Worm (Caenorhabditis elegans): Measurements from ENCODE around the gene Y55F3AM.13.
A peak's percentile ranks its signal among the peaks of the same experiment; 100 is the strongest.

The Y55F3AM.13 gene

ce11 chrIV:1040537-1040936, 15.6 kb downstream of the Y55F3AM.13 start:
- no peak for TF ChIP-seq F16B12.6 (tag; optimal IDR thresholded peaks at IDR 0.05)
- no peak for TF ChIP-seq lin-13 (GFP tag; optimal IDR thresholded peaks at IDR 0.05)
- no peak for TF ChIP-seq swsn-7 (tag; optimal IDR thresholded peaks at IDR 0.05)
- no peak for TF ChIP-seq lsy-2 (tag; optimal IDR thresholded peaks at IDR 0.05)
- no peak for TF ChIP-seq ceh-90 (tag; optimal IDR thresholded peaks at IDR 0.05)
- TF ChIP-seq sptf-1 (tag; optimal IDR thresholded peaks at IDR 0.05): no peak
- TF ChIP-seq rnt-1 (tag; optimal IDR thresholded peaks at IDR 0.05): no peak
- no peak for TF ChIP-seq mep-1 (tag; optimal IDR thresholded peaks at IDR 0.05)
- TF ChIP-seq lin-14 (GFP tag; optimal IDR thresholded peaks at IDR 0.05): no peak
- no peak for TF ChIP-seq C16A3.4 (tag; optimal IDR thresholded peaks at IDR 0.05)
- no peak for TF ChIP-seq isw-1 (GFP tag; IDR thresholded peaks at IDR 0.05)
- TF ChIP-seq lin-15B (tag; optimal IDR thresholded peaks at IDR 0.05): no peak
- no peak for TF ChIP-seq nhr-77 (tag; optimal IDR thresholded peaks at IDR 0.05)
- TF ChIP-seq nhr-237 (tag; optimal IDR thresholded peaks at IDR 0.05): no peak
- TF ChIP-seq nhr-84 (tag; optimal IDR thresholded peaks at IDR 0.05): no peak

DNA sequence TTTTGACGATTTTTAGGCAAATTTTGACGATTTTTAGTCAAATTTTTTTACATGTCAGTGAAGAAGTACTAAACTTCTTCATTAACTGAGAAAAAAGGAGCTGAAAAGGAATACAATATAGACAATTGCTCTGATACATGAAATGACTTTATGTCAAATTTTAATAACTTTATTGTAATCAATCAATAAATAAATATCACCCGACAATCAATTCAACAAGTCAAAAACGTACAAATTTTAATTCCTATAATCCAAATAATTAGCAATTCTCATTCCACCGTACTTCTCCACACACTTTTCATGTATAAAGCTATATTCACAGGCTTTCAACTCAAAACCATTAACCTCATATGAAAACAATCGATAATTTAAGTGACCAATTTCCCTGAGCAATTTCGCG, 17.6 kb downstream of the Y55F3AM.13 start:
- TF ChIP-seq skn-1 (tag; optimal IDR thresholded peaks at IDR 0.05) (no peak), ces-1 (GFP tag; optimal IDR thresholded peaks at IDR 0.05) (no peak), C34B4.2 (tag; optimal IDR thresholded peaks at IDR 0.05) (no peak), nhr-11 (tag; optimal IDR thresholded peaks at IDR 0.05) (no peak), dpl-1 (GFP tag; optimal IDR thresholded peaks at IDR 0.05) (no peak), lin-39 (tag; optimal IDR thresholded peaks at IDR 0.05) (no peak), tlp-1 (tag; optimal IDR thresholded peaks at IDR 0.05) (no peak), ceh-8 (GFP tag; optimal IDR thresholded peaks at IDR 0.05) (no peak), lin-13 (GFP tag; optimal IDR thresholded peaks at IDR 0.05) (no peak), tbx-2 (tag; optimal IDR thresholded peaks at IDR 0.05) (no peak)

DNA sequence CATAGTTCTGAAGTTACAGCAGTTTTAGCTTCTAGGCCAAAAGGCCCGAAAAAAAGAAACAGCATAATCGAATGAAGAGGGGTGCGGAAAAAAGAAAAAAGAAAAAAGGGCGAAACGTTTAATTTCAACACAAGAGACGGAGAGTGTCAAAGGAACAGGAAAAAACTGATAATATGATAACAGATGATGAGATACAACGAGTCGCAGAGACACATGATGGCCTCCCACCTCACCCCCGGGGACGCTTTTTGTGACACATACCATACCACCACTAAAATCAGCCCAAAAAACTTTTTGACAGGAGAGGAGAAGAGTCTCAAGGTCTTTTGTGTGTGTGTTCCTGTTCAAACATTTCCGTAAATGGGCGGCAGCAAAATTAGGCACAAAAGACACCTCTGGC, 21.0 kb downstream of the Y55F3AM.13 start:
- peak in 3 of 6 experiments; percentile 10 to 68 (median 46) for TF ChIP-seq elt-3 (tag; optimal IDR thresholded peaks at IDR 0.05)
- peak in 1 of 2 experiments; percentile 51 for TF ChIP-seq lin-35 (GFP tag; optimal IDR thresholded peaks at IDR 0.05)
- TF ChIP-seq dpl-1 (GFP tag; optimal IDR thresholded peaks at IDR 0.05): peak in 1 of 3 experiments; percentile 4
- no peak for TF ChIP-seq nhr-28 (tag; optimal IDR thresholded peaks at IDR 0.05)
- peak; percentile 26 for TF ChIP-seq blmp-1 (tag; optimal IDR thresholded peaks at IDR 0.05)
- no peak for TF ChIP-seq C34B4.2 (tag; optimal IDR thresholded peaks at IDR 0.05)
- TF ChIP-seq lin-13 (GFP tag; optimal IDR thresholded peaks at IDR 0.05): no peak
- peak; percentile 16 for TF ChIP-seq skn-1 (tag; optimal IDR thresholded peaks at IDR 0.05)
- no peak for TF ChIP-seq lir-3 (tag; optimal IDR thresholded peaks at IDR 0.05; ENCODE audit: poor library complexity)
- no peak for TF ChIP-seq lin-14 (GFP tag; optimal IDR thresholded peaks at IDR 0.05)
- TF ChIP-seq unc-130 (tag; optimal IDR thresholded peaks at IDR 0.05): peak; percentile 4
- TF ChIP-seq elt-2 (tag; optimal IDR thresholded peaks at IDR 0.05): peak; percentile 31
- TF ChIP-seq nhr-20 (tag; optimal IDR thresholded peaks at IDR 0.05): peak; percentile 3
- TF ChIP-seq efl-1 (optimal IDR thresholded peaks at IDR 0.05): no peak
- peak in 1 of 2 experiments; percentile 90 for TF ChIP-seq efl-1 (GFP tag; optimal IDR thresholded peaks at IDR 0.05 in 1 of 2)

DNA sequence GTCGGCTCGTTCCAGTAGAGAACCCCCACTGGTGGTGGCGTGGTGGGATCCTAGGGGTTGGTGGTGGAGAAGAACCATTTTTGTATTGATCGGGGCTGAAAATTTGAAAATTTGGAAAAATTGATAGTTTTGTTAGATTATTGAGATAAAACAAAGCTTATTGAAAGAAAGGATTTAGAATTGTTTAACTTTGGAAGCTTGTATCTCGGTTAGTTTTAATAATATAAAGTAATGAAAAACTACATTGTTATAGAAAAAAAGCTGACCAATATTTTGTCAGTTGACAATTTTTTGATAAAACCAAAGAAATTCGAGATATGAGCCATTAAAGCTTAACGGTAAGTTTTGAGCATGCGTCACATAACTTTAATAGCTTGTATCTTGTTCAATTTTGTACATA, 26.2 kb downstream of the Y55F3AM.13 start, which contains the start of gene abhd-14:
Gene abhd-14, minus strand, starts transcription at position 101 of the 400 bp plus-strand sequence.
- TF ChIP-seq sptf-1 (tag; optimal IDR thresholded peaks at IDR 0.05): no peak
- TF ChIP-seq unc-86 (tag; optimal IDR thresholded peaks at IDR 0.05): no peak
- TF ChIP-seq fos-1 (tag; optimal IDR thresholded peaks at IDR 0.05): no peak
- TF ChIP-seq zag-1 (tag; optimal IDR thresholded peaks at IDR 0.05): no peak
- TF ChIP-seq snpc-4 (tag; optimal IDR thresholded peaks at IDR 0.05): no peak
- TF ChIP-seq nhr-76 (tag; optimal IDR thresholded peaks at IDR 0.05): no peak
- no peak for TF ChIP-seq fkh-10 (GFP tag; optimal IDR thresholded peaks at IDR 0.05)
- TF ChIP-seq fkh-8 (tag; optimal IDR thresholded peaks at IDR 0.05): no peak
- no peak for TF ChIP-seq nhr-28 (tag; optimal IDR thresholded peaks at IDR 0.05)
- no peak for TF ChIP-seq grh-1 (GFP tag; IDR thresholded peaks at IDR 0.05)
- no peak for TF ChIP-seq C34B4.2 (tag; optimal IDR thresholded peaks at IDR 0.05)
- TF ChIP-seq efl-3 (GFP tag; optimal IDR thresholded peaks at IDR 0.05): no peak
- TF ChIP-seq nhr-85 (tag): no peak
